Worm (Caenorhabditis elegans) whole organism, mixed stage, embryonic: ENCODE measurements around the gene hyls-1.

Experiments
- M03D4.4 ChIP-seq: sonication (generic microtip); optimal IDR thresholded peaks from 2 replicates; lab custom pipeline; 2017; ENCODE audit warnings: mild to moderate bottlenecking, missing genetic modification characterization, missing compliant biosample characterization
- bed-3 ChIP-seq: fragments of 200-800 bp; sonication (Bioruptor generic); optimal IDR thresholded peaks from 3 replicates; lab custom pipeline; 2018; ENCODE audit warnings: mild to moderate bottlenecking, missing genetic modification characterization, moderate library complexity, missing compliant biosample characterization
- blmp-1 ChIP-seq: fragments of 150-350 bp; optimal IDR thresholded peaks from 2 replicates; lab custom pipeline; 2014; ENCODE audit warnings: missing biosample characterization, missing genetic modification characterization
- ceh-39 ChIP-seq: fragments of 150-350 bp; optimal IDR thresholded peaks from 2 replicates; lab custom pipeline; 2014; ENCODE audit warnings: missing biosample characterization, missing genetic modification characterization
- ceh-43 ChIP-seq: fragments of 200-800 bp; sonication (Bioruptor generic); optimal IDR thresholded peaks from 2 replicates; lab custom pipeline; 2018; ENCODE audit warnings: mild to moderate bottlenecking, missing genetic modification characterization, moderate library complexity, missing compliant biosample characterization
- ceh-83 ChIP-seq: fragments of 200-800 bp; sonication (Bioruptor generic); optimal IDR thresholded peaks from 2 replicates; lab custom pipeline; 2018; ENCODE audit warnings: mild to moderate bottlenecking, missing genetic modification characterization, missing compliant biosample characterization
- ces-1 ChIP-seq: fragments of 150-350 bp; optimal IDR thresholded peaks from 2 replicates; lab custom pipeline; 2014; ENCODE audit warnings: missing biosample characterization, missing genetic modification reagents, missing genetic modification characterization
- cnd-1 ChIP-seq: fragments of 200-800 bp; sonication (Bioruptor generic); optimal IDR thresholded peaks from 2 replicates; lab custom pipeline; 2018; ENCODE audit warnings: mild to moderate bottlenecking, missing genetic modification characterization, missing compliant biosample characterization
- drap-1 ChIP-seq: fragments of 200-800 bp; sonication (Bioruptor generic); optimal IDR thresholded peaks from 3 replicates; lab custom pipeline; 2018; ENCODE audit warnings: mild to moderate bottlenecking, missing genetic modification characterization, missing compliant biosample characterization
- elt-1 ChIP-seq: sonication (generic microtip); optimal IDR thresholded peaks from 2 replicates; lab custom pipeline; 2017; ENCODE audit warnings: missing genetic modification characterization, mild to moderate bottlenecking, missing compliant biosample characterization, antibody characterized with exemption, moderate library complexity, borderline replicate concordance; ENCODE audit not compliant: insufficient read depth
- elt-3 ChIP-seq: fragments of 150-350 bp; optimal IDR thresholded peaks from 2 replicates; lab custom pipeline; 2014; ENCODE audit warnings: missing biosample characterization, missing genetic modification characterization
- flh-1 ChIP-seq: fragments of 200-800 bp; sonication (Bioruptor generic); optimal IDR thresholded peaks from 2 replicates; lab custom pipeline; 2018; ENCODE audit warnings: mild to moderate bottlenecking, missing genetic modification characterization, moderate library complexity, missing compliant biosample characterization
- ham-2 ChIP-seq: fragments of 200-800 bp; sonication (Bioruptor generic); optimal IDR thresholded peaks from 2 replicates; lab custom pipeline; 2018; ENCODE audit warnings: mild to moderate bottlenecking, missing genetic modification characterization, missing compliant biosample characterization
- hlh-1 ChIP-seq: fragments of 150-350 bp; optimal IDR thresholded peaks from 2 replicates; lab custom pipeline; 2014; ENCODE audit warnings: missing biosample characterization, missing genetic modification reagents, missing genetic modification characterization
- lin-13 ChIP-seq: fragments of 150-350 bp; optimal IDR thresholded peaks from 2 replicates; lab custom pipeline; 2014; ENCODE audit warnings: missing biosample characterization, missing genetic modification characterization
- lin-32 ChIP-seq: fragments of 200-800 bp; sonication (Bioruptor generic); optimal IDR thresholded peaks from 2 replicates; lab custom pipeline; 2018; ENCODE audit warnings: mild to moderate bottlenecking, missing genetic modification characterization, missing compliant biosample characterization
- lsy-2 ChIP-seq: fragments of 150-350 bp; optimal IDR thresholded peaks from 2 replicates; lab custom pipeline; 2014; ENCODE audit warnings: missing biosample characterization, missing genetic modification characterization
- mab-5 ChIP-seq: fragments of 150-350 bp; optimal IDR thresholded peaks from 2 replicates; lab custom pipeline; 2014; ENCODE audit warnings: missing biosample characterization, missing genetic modification characterization
- mep-1 ChIP-seq: fragments of 150-350 bp; optimal IDR thresholded peaks from 2 replicates; lab custom pipeline; 2017; ENCODE audit warnings: missing biosample characterization, missing genetic modification reagents, missing genetic modification characterization, inconsistent platforms
- mls-2 ChIP-seq: sonication (generic microtip); optimal IDR thresholded peaks from 2 replicates; lab custom pipeline; 2016; ENCODE audit warnings: mild to moderate bottlenecking, missing genetic modification characterization, moderate library complexity, missing compliant biosample characterization
- nhr-12 ChIP-seq: fragments of 150-350 bp; optimal IDR thresholded peaks from 2 replicates; lab custom pipeline; 2014; ENCODE audit warnings: missing biosample characterization, missing genetic modification characterization
- nhr-2 ChIP-seq: fragments of 150-350 bp; optimal IDR thresholded peaks from 2 replicates; lab custom pipeline; 2014; ENCODE audit warnings: missing biosample characterization, missing genetic modification characterization
- nhr-237 ChIP-seq: fragments of 150-350 bp; optimal IDR thresholded peaks from 2 replicates; lab custom pipeline; 2014; ENCODE audit warnings: missing biosample characterization, missing genetic modification characterization
- nhr-28 ChIP-seq: fragments of 150-350 bp; optimal IDR thresholded peaks from 2 replicates; lab custom pipeline; 2014; ENCODE audit warnings: missing biosample characterization, missing genetic modification characterization
- nhr-76 ChIP-seq: sonication (generic microtip); optimal IDR thresholded peaks from 2 replicates; lab custom pipeline; 2017; ENCODE audit warnings: missing biosample characterization, missing genetic modification characterization
- pha-4 ChIP-seq: fragments of 150-350 bp; optimal IDR thresholded peaks from 2 replicates; lab custom pipeline; 2018; ENCODE audit warnings: missing biosample characterization, missing genetic modification reagents, missing genetic modification characterization
- sem-2 ChIP-seq: fragments of 200-800 bp; sonication (Bioruptor generic); optimal IDR thresholded peaks from 2 replicates; lab custom pipeline; 2018; ENCODE audit warnings: mild to moderate bottlenecking, missing genetic modification characterization, missing compliant biosample characterization
- snpc-4 ChIP-seq: fragments of 150-350 bp; optimal IDR thresholded peaks from 2 replicates; lab custom pipeline; 2014; ENCODE audit warnings: missing biosample characterization, missing genetic modification characterization
- sptf-1 ChIP-seq: sonication (generic microtip); optimal IDR thresholded peaks from 2 replicates; lab custom pipeline; 2017; ENCODE audit warnings: mild to moderate bottlenecking, missing genetic modification characterization, moderate library complexity, missing compliant biosample characterization
- tbx-8 ChIP-seq: fragments of 200-800 bp; sonication (Bioruptor generic); optimal IDR thresholded peaks from 2 replicates; lab custom pipeline; 2018; ENCODE audit warnings: mild to moderate bottlenecking, missing genetic modification characterization, moderate library complexity, missing compliant biosample characterization
- unc-120 ChIP-seq: sonication (generic microtip); optimal IDR thresholded peaks from 2 replicates; lab custom pipeline; 2017; ENCODE audit warnings: missing genetic modification characterization, missing compliant biosample characterization; ENCODE audit not compliant: poor library complexity, severe bottlenecking
- unc-39 ChIP-seq: fragments of 150-350 bp; optimal IDR thresholded peaks from 2 replicates; lab custom pipeline; 2014; ENCODE audit warnings: missing biosample characterization, missing genetic modification characterization
- unc-62 ChIP-seq: fragments of 150-350 bp; optimal IDR thresholded peaks from 2 replicates; lab custom pipeline; 2014; ENCODE audit warnings: missing biosample characterization, missing genetic modification reagents, missing genetic modification characterization
- zip-8 ChIP-seq: fragments of 150-350 bp; optimal IDR thresholded peaks from 2 replicates; lab custom pipeline; 2014; ENCODE audit warnings: missing biosample characterization, missing genetic modification characterization
- ztf-11 ChIP-seq: fragments of 150-350 bp; optimal IDR thresholded peaks from 2 replicates; lab custom pipeline; 2014; ENCODE audit warnings: missing biosample characterization, missing genetic modification characterization

Gene hyls-1

ce11 chrV:7223941-7224340, 13.2 kb upstream of the hyls-1 start, which contains the start of gene C13F10.1:
TSS of gene C13F10.1 (plus strand) at chrV:7224078.
- TF ChIP-seq unc-62 (GFP tag; lab: Kevin White, UChicago) (peak; percentile 80), unc-120 (peak; percentile 31), hlh-1 (tag; lab: Kevin White, UChicago) (peak; percentile 32), nhr-28 (tag; lab: Kevin White, UChicago) (no peak), ces-1 (GFP tag; lab: Kevin White, UChicago) (peak; percentile 62)

ce11 chrV:7224353-7224752, 12.8 kb upstream of the hyls-1 start:
- TF ChIP-seq nhr-76 (tag; lab: Kevin White, UChicago): no peak
- TF ChIP-seq unc-120: no peak
- TF ChIP-seq zip-8 (tag; lab: Kevin White, UChicago): peak; percentile 72

ce11 chrV:7224947-7225346, 12.2 kb upstream of the hyls-1 start, which contains the start of gene fkb-3:
TSS of gene fkb-3 (plus strand) at chrV:7225223.
- TF ChIP-seq mab-5 (tag; lab: Kevin White, UChicago) (no peak), ceh-83 (GFP tag; lab: Kevin White, UChicago) (no peak), elt-3 (tag; lab: Kevin White, UChicago) (no peak), lin-32 (GFP tag; lab: Kevin White, UChicago) (no peak), nhr-2 (tag; lab: Kevin White, UChicago) (no peak), unc-120 (no peak), ceh-39 (tag; lab: Kevin White, UChicago) (no peak), nhr-237 (no peak), flh-1 (GFP tag; lab: Kevin White, UChicago) (no peak), sem-2 (no peak), ham-2 (GFP tag; lab: Kevin White, UChicago) (no peak), M03D4.4 (tag; lab: Kevin White, UChicago) (no peak), blmp-1 (tag; lab: Kevin White, UChicago) (no peak), lsy-2 (no peak)
- TF ChIP-seq, all 35 proteins: peak for 0

- TF ChIP-seq lsy-2 (no peak), pha-4 (tag; lab: Kevin White, UChicago) (no peak)
Observed at ce11 chrV:7225894-7226293, 11.3 kb upstream of the hyls-1 start.

ce11 chrV:7230847-7231246, 6.3 kb upstream of the hyls-1 start, which contains the start of the genes gei-6 and krr-1:
TSS of gene gei-6 (minus strand) at chrV:7230848.
TSS of gene krr-1 (plus strand) at chrV:7231190.
- TF ChIP-seq snpc-4: no peak
- peak; percentile 71 for TF ChIP-seq sem-2
- TF ChIP-seq nhr-76 (tag; lab: Kevin White, UChicago): peak; percentile 44
- peak; percentile 70 for TF ChIP-seq unc-120
- no peak for TF ChIP-seq ceh-39 (tag; lab: Kevin White, UChicago)
- peak; percentile 19 for TF ChIP-seq ces-1 (GFP tag; lab: Kevin White, UChicago)
- peak; percentile 91 for TF ChIP-seq M03D4.4 (tag; lab: Kevin White, UChicago)
- TF ChIP-seq ceh-43: peak; percentile 89
- TF ChIP-seq drap-1: peak; percentile 80
- TF ChIP-seq mep-1 (tag; lab: Kevin White, UChicago): peak; percentile 82
- peak; percentile 87 for TF ChIP-seq mls-2
- TF ChIP-seq lin-32 (GFP tag; lab: Kevin White, UChicago): peak; percentile 74
- peak; percentile 55 for TF ChIP-seq flh-1 (GFP tag; lab: Kevin White, UChicago)
- peak; percentile 73 for TF ChIP-seq bed-3 (GFP tag; lab: Kevin White, UChicago)
- TF ChIP-seq lsy-2: peak; percentile 65
- peak; percentile 46 for TF ChIP-seq nhr-12 (tag; lab: Kevin White, UChicago)
- TF ChIP-seq nhr-237: peak; percentile 39
- peak; percentile 1 for TF ChIP-seq elt-3 (tag; lab: Kevin White, UChicago)
- peak; percentile 60 for TF ChIP-seq elt-1
- TF ChIP-seq cnd-1 (tag; lab: Kevin White, UChicago): peak; percentile 80
- peak; percentile 31 for TF ChIP-seq mab-5 (tag; lab: Kevin White, UChicago)
- TF ChIP-seq hlh-1 (tag; lab: Kevin White, UChicago): peak; percentile 86
- no peak for TF ChIP-seq unc-39 (tag; lab: Kevin White, UChicago)
- peak; percentile 70 for TF ChIP-seq ceh-83 (GFP tag; lab: Kevin White, UChicago)
- TF ChIP-seq ham-2 (GFP tag; lab: Kevin White, UChicago): peak; percentile 79
- peak; percentile 94 for TF ChIP-seq sptf-1
- no peak for TF ChIP-seq nhr-28 (tag; lab: Kevin White, UChicago)
- TF ChIP-seq nhr-2 (tag; lab: Kevin White, UChicago): no peak
- TF ChIP-seq ztf-11 (tag; lab: Kevin White, UChicago): peak; percentile 89
- peak; percentile 81 for TF ChIP-seq blmp-1 (tag; lab: Kevin White, UChicago)
- peak; percentile 74 for TF ChIP-seq lin-13 (tag; lab: Kevin White, UChicago)
- TF ChIP-seq tbx-8 (GFP tag; lab: Kevin White, UChicago): peak; percentile 76
- no peak for TF ChIP-seq zip-8 (tag; lab: Kevin White, UChicago)
- peak; percentile 4 for TF ChIP-seq pha-4 (tag; lab: Kevin White, UChicago)
- TF ChIP-seq unc-62 (GFP tag; lab: Kevin White, UChicago): peak; percentile 7
- TF ChIP-seq, all 35 proteins: peak for 29
